Worm (Caenorhabditis elegans): ENCODE measurements around the gene C25E10.7.

The C25E10.7 gene

DNA sequence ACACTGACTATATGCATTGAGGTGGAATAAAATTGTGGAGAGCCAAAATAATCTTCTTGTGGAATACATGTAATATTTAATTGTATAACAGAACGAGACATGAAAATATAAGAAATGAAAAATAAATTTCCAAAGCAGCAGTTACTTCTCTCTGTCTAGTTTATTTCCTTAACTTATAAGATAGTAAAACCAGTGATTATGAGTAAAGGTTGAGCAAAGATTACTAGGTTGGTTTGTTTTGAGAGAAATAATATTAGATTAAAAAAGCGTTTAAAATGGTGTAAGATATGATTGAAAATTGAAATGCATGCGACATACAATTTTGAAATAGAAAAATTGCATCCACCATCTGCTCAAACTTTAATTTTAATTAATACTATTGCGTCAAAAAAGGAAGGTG lies 37.2 kb downstream of the C25E10.7 start, which contains the start of gene srh-201 (continued):
- TF ChIP-seq cebp-1 (GFP tag; IDR thresholded peaks at IDR 0.05) (no peak), cebp-1 (tag; optimal IDR thresholded peaks at IDR 0.05) (no peak), mcd-1 (GFP tag; IDR thresholded peaks at IDR 0.05) (no peak), ceh-79 (tag; optimal IDR thresholded peaks at IDR 0.05) (no peak), pbrm-1 (GFP tag; IDR thresholded peaks at IDR 0.05) (no peak), ztf-25 (GFP tag; IDR thresholded peaks at IDR 0.05) (no peak), ama-1 (optimal IDR thresholded peaks at IDR 0.05) (no peak), ama-1 (GFP tag; optimal IDR thresholded peaks at IDR 0.05) (no peak)

DNA sequence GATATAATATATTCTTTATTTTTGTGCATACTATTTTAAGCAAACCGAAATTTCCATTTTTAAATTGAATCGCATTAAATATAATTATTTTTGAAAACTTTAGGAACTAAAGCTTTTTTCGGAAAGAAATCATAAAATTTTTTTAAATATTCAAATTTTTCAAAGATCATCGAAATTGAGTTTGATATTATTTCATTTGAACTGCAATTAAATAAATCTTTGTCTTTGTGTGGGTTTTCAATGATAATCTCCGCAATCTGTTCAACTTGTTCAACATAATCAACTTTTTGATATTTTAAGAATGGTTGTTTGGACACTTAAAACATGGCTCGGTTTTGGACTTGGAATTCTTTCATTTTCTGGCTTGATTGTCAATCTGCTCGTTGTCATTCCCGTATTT lies 41.8 kb downstream of the C25E10.7 start, which contains the start of gene srx-2:
Gene srx-2 (plus strand): TSS at position 301 of the 400 bp plus-strand sequence.
- TF ChIP-seq snpc-1.3 (tag; optimal IDR thresholded peaks at IDR 0.05; ENCODE audit: insufficient read depth) (no peak), ztf-6 (GFP tag; IDR thresholded peaks at IDR 0.05) (no peak), ceh-91 (GFP tag; IDR thresholded peaks at IDR 0.05) (no peak)

DNA sequence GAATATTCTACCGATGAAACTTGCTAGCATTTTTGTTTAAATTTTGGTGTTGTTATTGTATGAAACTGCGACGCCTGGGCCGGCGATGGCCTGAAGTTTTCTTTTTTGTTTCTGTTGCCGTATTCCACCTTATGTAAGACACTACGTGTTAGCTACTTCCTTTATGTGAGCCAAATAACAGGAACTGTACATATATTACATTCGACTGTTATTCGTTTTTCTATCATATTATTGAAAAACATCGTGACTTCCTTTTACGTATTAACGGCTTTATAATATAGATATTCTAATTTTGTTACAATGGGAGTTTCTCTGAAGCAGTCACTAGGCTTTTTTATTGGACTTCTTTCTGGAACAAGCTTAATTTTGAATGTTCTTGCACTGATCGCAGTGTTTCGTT lies 45.8 kb downstream of the C25E10.7 start, which contains the start of gene srx-3:
Gene srx-3 (plus strand): TSS at position 301 of the 400 bp plus-strand sequence.
- TF ChIP-seq F22D6.2 (tag; optimal IDR thresholded peaks at IDR 0.05) (no peak), dpl-1 (GFP tag; optimal IDR thresholded peaks at IDR 0.05) (no peak), die-1 (tag; optimal IDR thresholded peaks at IDR 0.05) (no peak), ceh-58 (GFP tag; IDR thresholded peaks at IDR 0.05) (no peak), mxl-1 (tag; optimal IDR thresholded peaks at IDR 0.05) (no peak), aptf-2 (GFP tag; conservative IDR thresholded peaks at IDR 0.05) (no peak), let-526 (GFP tag; IDR thresholded peaks at IDR 0.05) (no peak), F37B4.10 (GFP tag; IDR thresholded peaks at IDR 0.05) (no peak), mel-28 (tag; optimal IDR thresholded peaks at IDR 0.05; ENCODE audit: borderline replicate concordance) (no peak), Y53F4B.3 (GFP tag; IDR thresholded peaks at IDR 0.05) (no peak), ztf-22 (GFP tag; optimal IDR thresholded peaks at IDR 0.05) (no peak), nhr-27 (tag; optimal IDR thresholded peaks at IDR 0.05) (no peak), lin-35 (GFP tag; optimal IDR thresholded peaks at IDR 0.05) (no peak), K12H6.12 (tag; optimal IDR thresholded peaks at IDR 0.05) (no peak), unc-130 (GFP tag; optimal IDR thresholded peaks at IDR 0.05) (no peak), madf-10 (tag; optimal IDR thresholded peaks at IDR 0.05) (no peak), pbrm-1 (GFP tag; IDR thresholded peaks at IDR 0.05) (no peak), aptf-3 (GFP tag; IDR thresholded peaks at IDR 0.05) (no peak), repo-1 (tag; optimal IDR thresholded peaks at IDR 0.05) (no peak)

DNA sequence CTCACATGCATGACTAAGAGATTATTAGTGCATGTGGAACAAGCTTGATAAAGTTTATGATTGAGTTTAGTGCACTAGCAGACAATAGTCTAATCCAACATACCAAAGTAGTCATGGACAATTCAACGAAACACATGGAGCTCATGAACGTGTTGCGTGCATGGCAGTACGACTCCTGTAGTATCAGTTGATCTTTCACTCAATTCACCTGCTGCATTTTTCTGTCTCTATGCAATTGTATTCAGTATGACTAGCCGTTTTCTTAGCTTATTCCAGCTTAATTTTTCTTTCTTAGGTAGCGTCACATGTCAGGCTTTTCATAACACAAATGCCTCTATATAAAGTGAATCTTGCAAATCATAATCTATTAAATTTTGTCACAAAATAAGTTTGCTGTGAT lies 47.7 kb downstream of the C25E10.7 start, which contains the start of gene srx-1:
Gene srx-1 (plus strand): TSS at position 382 of the 400 bp plus-strand sequence.
- TF ChIP-seq ztf-25 (GFP tag; IDR thresholded peaks at IDR 0.05) (no peak), Y56A3A.18 (GFP tag; IDR thresholded peaks at IDR 0.05) (no peak), bed-2 (GFP tag; IDR thresholded peaks at IDR 0.05) (no peak), unc-62 (GFP tag; optimal IDR thresholded peaks at IDR 0.05) (no peak), let-607 (tag; optimal IDR thresholded peaks at IDR 0.05) (no peak), ceh-58 (GFP tag; IDR thresholded peaks at IDR 0.05) (no peak), B0019.2 (GFP tag; conservative IDR thresholded peaks at IDR 0.05) (no peak), hmg-20 (GFP tag; IDR thresholded peaks at IDR 0.05) (no peak), ama-1 (optimal IDR thresholded peaks at IDR 0.05) (no peak), ama-1 (GFP tag; optimal IDR thresholded peaks at IDR 0.05) (no peak), F49E8.2 (tag; optimal IDR thresholded peaks at IDR 0.05; ENCODE audit: insufficient read depth) (no peak), attf-6 (GFP tag; IDR thresholded peaks at IDR 0.05) (no peak), athp-1 (tag; optimal IDR thresholded peaks at IDR 0.05) (no peak), lir-1 (GFP tag; conservative IDR thresholded peaks at IDR 0.05) (no peak), nhr-80 (tag; optimal IDR thresholded peaks at IDR 0.05) (no peak), F57C9.4 (tag; optimal IDR thresholded peaks at IDR 0.05) (no peak)
